Fruit fly (Drosophila melanogaster): ENCODE measurements around the gene ssp2.

ssp2 gene

DNA sequence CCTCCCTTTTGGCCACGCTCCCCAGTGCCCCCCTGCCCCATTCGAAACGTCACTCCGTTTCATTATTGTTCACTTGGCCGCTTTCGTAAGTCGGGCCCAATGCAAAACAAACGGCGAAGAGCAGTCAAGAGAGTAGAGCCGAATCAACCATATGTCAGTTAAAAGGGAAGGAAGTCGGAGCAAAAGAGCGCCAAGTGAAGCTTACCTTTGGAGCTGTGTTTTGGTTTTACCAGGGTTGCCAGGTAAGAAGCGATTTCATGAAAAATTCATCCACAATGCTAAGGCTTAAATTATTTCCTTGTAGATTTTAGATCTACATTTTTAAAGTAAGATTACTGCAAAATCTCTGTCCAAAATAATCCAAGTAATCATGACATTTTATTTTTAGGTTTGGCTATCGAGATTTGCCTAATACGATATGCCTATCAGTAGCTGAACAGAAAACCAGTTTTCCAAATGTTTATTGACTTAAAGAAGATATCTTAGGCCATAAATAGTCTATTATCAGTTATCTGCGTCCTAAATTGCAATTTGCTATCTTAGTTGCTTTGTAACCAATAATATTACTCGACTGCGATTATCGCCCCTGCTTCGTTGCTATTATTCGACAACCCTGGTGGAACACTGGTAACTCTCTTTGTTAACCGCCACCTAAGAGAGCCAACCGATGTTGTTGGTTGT is 26.4 kb upstream of the ssp2 start (continued):
- TF ChIP-seq CG10366 (GFP tag; IDR thresholded peaks at IDR 0.05) (no peak; the same call in 1 of the 2 replicates), CG15514 (GFP tag; optimal IDR thresholded peaks at IDR 0.05) (peak; percentile 60), NfI (GFP tag; optimal IDR thresholded peaks at IDR 0.05) (peak; percentile 88), gcm2 (GFP tag; optimal IDR thresholded peaks at IDR 0.05) (peak; percentile 68), CG18262 (tag; optimal IDR thresholded peaks at IDR 0.05) (peak; percentile 95), onecut (GFP tag; IDR thresholded peaks at IDR 0.05) (peak; percentile 39), sim (GFP tag; IDR thresholded peaks at IDR 0.05) (no peak), CG5245 (GFP tag; optimal IDR thresholded peaks at IDR 0.05) (peak; percentile 71), gce (GFP tag; IDR thresholded peaks at IDR 0.05) (peak; percentile 58; the same call in 1 of the 3 replicates), CG10654 (GFP tag; optimal IDR thresholded peaks at IDR 0.05) (peak; percentile 74), Dbx (GFP tag; IDR thresholded peaks at IDR 0.05) (peak; percentile 57; the same call in 2 of the 3 replicates), Doc2 (GFP tag; IDR thresholded peaks at IDR 0.05) (no peak), CG34422 (GFP tag; IDR thresholded peaks at IDR 0.05) (peak; percentile 56; the same call in 1 of the 3 replicates), CG10959 (GFP tag; IDR thresholded peaks at IDR 0.05) (no peak), CG34376 (GFP tag; optimal IDR thresholded peaks at IDR 0.05) (peak; percentile 93), Side (GFP tag; optimal IDR thresholded peaks at IDR 0.05) (peak; percentile 90), Hand (GFP tag; optimal IDR thresholded peaks at IDR 0.05) (peak; percentile 87), Stat92E (GFP tag; optimal IDR thresholded peaks at IDR 0.05) (no peak), zf30C (GFP tag; optimal IDR thresholded peaks at IDR 0.05) (no peak), Ada2b (GFP tag; IDR thresholded peaks at IDR 0.05) (peak; percentile 51), CG10543 (GFP tag; optimal IDR thresholded peaks at IDR 0.05) (peak; percentile 93), hbn (GFP tag; IDR thresholded peaks at IDR 0.05; ENCODE audit: partially characterized antibody) (no peak), Dip3 (GFP tag; optimal IDR thresholded peaks at IDR 0.05) (peak; percentile 81), tap (tag; optimal IDR thresholded peaks at IDR 0.05) (peak; percentile 74), TFAM (GFP tag; optimal IDR thresholded peaks at IDR 0.05) (peak; percentile 60), CG13624 (GFP tag; optimal IDR thresholded peaks at IDR 0.05) (peak; percentile 93), CG2199 (GFP tag; IDR thresholded peaks at IDR 0.05) (no peak), C15 (GFP tag; IDR thresholded peaks at IDR 0.05) (no peak), Nf-YC (tag; optimal IDR thresholded peaks at IDR 0.05) (peak; percentile 89)

DNA sequence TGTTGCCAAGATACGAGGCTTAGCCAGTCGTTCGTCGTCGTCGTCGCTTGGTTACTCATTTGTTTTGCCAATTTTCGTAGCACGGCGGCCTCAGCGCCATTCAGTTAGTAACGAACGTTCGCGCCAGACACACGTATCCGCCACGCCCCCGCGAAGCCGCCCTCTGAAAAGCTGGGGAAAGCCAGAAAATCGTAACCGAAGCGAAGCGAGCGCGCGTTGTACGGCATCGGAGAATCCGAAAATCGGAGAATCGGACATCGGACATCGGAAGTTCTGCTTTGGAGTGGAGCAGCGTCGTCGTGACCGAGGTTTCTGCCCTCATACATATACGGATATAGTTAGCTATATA is 25.9 kb upstream of the ssp2 start, which contains the start of gene CG32137:
TSS of gene CG32137 (plus strand) at position 100 of the 349 bp plus-strand sequence.
- TF ChIP-seq CG7928 (GFP tag; optimal IDR thresholded peaks at IDR 0.05): no peak
- TF ChIP-seq CG6813 (GFP tag; optimal IDR thresholded peaks at IDR 0.05): no peak
- no peak for TF ChIP-seq CG13775 (GFP tag; optimal IDR thresholded peaks at IDR 0.05)
- TF ChIP-seq bbx (GFP tag; IDR thresholded peaks at IDR 0.05; ENCODE audit: partially characterized antibody): peak; percentile 68
- no peak for TF ChIP-seq D (optimal IDR thresholded peaks at IDR 0.05)
- no peak for TF ChIP-seq D (GFP tag; optimal IDR thresholded peaks at IDR 0.05)
- TF ChIP-seq tna (GFP tag; IDR thresholded peaks at IDR 0.05; ENCODE audit: partially characterized antibody): 0 out of 2 replicates have a peak, but pooled peaks have one; percentile 47
- TF ChIP-seq CG13894 (tag; optimal IDR thresholded peaks at IDR 0.05): peak; percentile 95
- no peak for TF ChIP-seq CG18476 (GFP tag; optimal IDR thresholded peaks at IDR 0.05)
- TF ChIP-seq ab (GFP tag; optimal IDR thresholded peaks at IDR 0.05): no peak
- TF ChIP-seq chinmo (GFP tag; IDR thresholded peaks at IDR 0.05; ENCODE audit: partially characterized antibody): peak; percentile 96; the same call in 3 of the 4 replicates
- no peak for TF ChIP-seq Sin3A (optimal IDR thresholded peaks at IDR 0.05)
- TF ChIP-seq dimm (GFP tag; IDR thresholded peaks at IDR 0.05): no peak
- peak; percentile 61; the same call in 2 of the 3 replicates for TF ChIP-seq Opbp (GFP tag; IDR thresholded peaks at IDR 0.05; ENCODE audit: partially characterized antibody)
- 0 out of 2 replicates have a peak, but pooled peaks have one; percentile 29 for TF ChIP-seq aop (GFP tag; IDR thresholded peaks at IDR 0.05)
- peak; percentile 10 for TF ChIP-seq B-H2 (GFP tag; optimal IDR thresholded peaks at IDR 0.05)
- TF ChIP-seq sob (GFP tag; IDR thresholded peaks at IDR 0.05): 0 out of 2 replicates have a peak, but pooled peaks have one; percentile 5
- TF ChIP-seq CG42726 (GFP tag; IDR thresholded peaks at IDR 0.05; ENCODE audit: partially characterized antibody): peak; percentile 15; the same call in 1 of the 2 replicates
- TF ChIP-seq sr (GFP tag; IDR thresholded peaks at IDR 0.05): peak; percentile 59; the same call in 1 of the 3 replicates
- TF ChIP-seq CG15269 (tag; optimal IDR thresholded peaks at IDR 0.05): no peak
- no peak for TF ChIP-seq pita (GFP tag; optimal IDR thresholded peaks at IDR 0.05)
- TF ChIP-seq CG4360 (GFP tag; IDR thresholded peaks at IDR 0.05): peak; percentile 58; the same call in 1 of the 2 replicates
